Fruit fly (Drosophila melanogaster): Measurements from ENCODE around the gene Rrp46.

DNA sequence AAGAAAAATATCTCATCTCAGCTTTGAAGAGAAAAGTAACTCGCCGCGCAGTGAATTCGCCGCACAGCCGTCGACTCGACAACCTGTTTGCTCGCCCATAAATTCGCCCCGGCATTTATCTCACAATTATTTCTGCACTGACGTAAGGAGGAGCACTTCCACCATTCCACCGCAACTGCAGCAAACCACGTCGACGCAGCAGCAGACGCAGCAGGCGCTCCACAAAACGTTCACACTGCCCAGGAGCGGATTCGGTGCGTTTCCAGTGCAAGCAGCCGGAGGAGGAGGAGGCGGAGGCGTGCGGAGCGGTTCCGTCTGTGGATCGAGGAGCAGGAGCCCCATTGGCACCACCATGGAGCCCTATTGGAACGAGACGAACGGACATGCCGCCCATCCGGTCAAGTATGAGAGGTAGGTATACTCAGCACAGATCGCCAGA, 24.1 kb upstream of the Rrp46 start:
- TF ChIP-seq pad (GFP tag; optimal IDR thresholded peaks at IDR 0.05) (no peak), kay (GFP tag; ENCODE audit: borderline replicate concordance) (no peak), CG11617 (GFP tag; optimal IDR thresholded peaks at IDR 0.05) (no peak), CG7101 (tag; optimal IDR thresholded peaks at IDR 0.05) (no peak)

Data from whole organism, adult.